Worm (Caenorhabditis elegans) whole organism, L2 larva: ENCODE results near the gene ZK899.7.

Experiments
- C34F6.9 ChIP-seq: fragments of 150-350 bp; optimal IDR thresholded peaks from 2 replicates; lab custom pipeline; 2014; ENCODE audit warnings: missing biosample characterization, missing genetic modification characterization
- F13H6.1 ChIP-seq: sonication (generic microtip); optimal IDR thresholded peaks from 2 replicates; lab custom pipeline; 2016; ENCODE audit warnings: missing genetic modification characterization, missing compliant biosample characterization
- R02D3.7 ChIP-seq: fragments of 150-350 bp; optimal IDR thresholded peaks from 2 replicates; lab custom pipeline; 2014; ENCODE audit warnings: missing biosample characterization, missing genetic modification characterization
- ZK546.5 ChIP-seq: sonication (generic microtip); optimal IDR thresholded peaks from 2 replicates; lab custom pipeline; 2017; ENCODE audit warnings: missing biosample characterization, missing genetic modification characterization
- alr-1 ChIP-seq: fragments of 150-350 bp; optimal IDR thresholded peaks from 2 replicates; lab custom pipeline; 2014; ENCODE audit warnings: missing biosample characterization, missing genetic modification characterization
- ama-1 ChIP-seq: fragments of 150-350 bp; optimal IDR thresholded peaks from 2 replicates; lab custom pipeline; 2018; ENCODE audit warnings: inconsistent platforms
- blmp-1 ChIP-seq: sonication (generic microtip); optimal IDR thresholded peaks from 2 replicates; lab custom pipeline; 2017; ENCODE audit warnings: missing genetic modification characterization, mild to moderate bottlenecking, missing compliant biosample characterization, antibody characterized with exemption, moderate library complexity; ENCODE audit not compliant: insufficient read depth
- ceh-16 ChIP-seq: fragments of 150-350 bp; optimal IDR thresholded peaks from 2 replicates; lab custom pipeline; 2014; ENCODE audit warnings: missing biosample characterization, missing genetic modification characterization
- egl-27 ChIP-seq: sonication (generic microtip); optimal IDR thresholded peaks from 3 replicates; lab custom pipeline; 2017; ENCODE audit warnings: missing biosample characterization, missing genetic modification reagents, missing genetic modification characterization
- elt-3 ChIP-seq: sonication (generic microtip); optimal IDR thresholded peaks from 2 replicates; lab custom pipeline; 2017; ENCODE audit warnings: missing biosample characterization, missing genetic modification characterization
- gmeb-1 ChIP-seq: fragments of 150-350 bp; optimal IDR thresholded peaks from 2 replicates; lab custom pipeline; 2014; ENCODE audit warnings: missing biosample characterization, missing genetic modification characterization
- lin-11 ChIP-seq: fragments of 150-350 bp; sonication (generic microtip); optimal IDR thresholded peaks from 2 replicates; lab custom pipeline; 2014; ENCODE audit warnings: missing biosample characterization, missing genetic modification characterization, inconsistent platforms, mixed read lengths
- lin-39 ChIP-seq: fragments of 150-350 bp; optimal IDR thresholded peaks from 2 replicates; lab custom pipeline; 2014; ENCODE audit warnings: missing biosample characterization, missing genetic modification reagents, missing genetic modification characterization
- lsy-2 ChIP-seq, 2 experiments: fragments of 150-350 bp in 1 of 2; sonication (generic microtip) in 1 of 2; optimal IDR thresholded peaks; 2 replicates each; lab custom pipeline; 2014 to 2017; ENCODE audit warnings: missing biosample characterization in 2 of 2, missing genetic modification characterization in 2 of 2
- mab-5 ChIP-seq: fragments of 150-350 bp; optimal IDR thresholded peaks from 2 replicates; lab custom pipeline; 2014; ENCODE audit warnings: missing biosample characterization, missing genetic modification characterization
- mbf-1 ChIP-seq: sonication (generic microtip); optimal IDR thresholded peaks from 2 replicates; lab custom pipeline; 2017; ENCODE audit warnings: missing biosample characterization, missing genetic modification characterization
- mdl-1 ChIP-seq, 2 experiments: fragments of 150-350 bp in 1 of 2; sonication (generic microtip) in 1 of 2; optimal IDR thresholded peaks; 2 replicates each; lab custom pipeline; 2017; ENCODE audit warnings: missing biosample characterization in 2 of 2, missing genetic modification characterization in 2 of 2
- nhr-10 ChIP-seq: sonication (generic microtip); optimal IDR thresholded peaks from 2 replicates; lab custom pipeline; 2017; ENCODE audit warnings: missing biosample characterization, missing genetic modification characterization
- nhr-129 ChIP-seq: fragments of 150-350 bp; optimal IDR thresholded peaks from 2 replicates; lab custom pipeline; 2014; ENCODE audit warnings: missing biosample characterization, missing genetic modification characterization
- nhr-21 ChIP-seq: fragments of 150-350 bp; optimal IDR thresholded peaks from 2 replicates; lab custom pipeline; 2014; ENCODE audit warnings: missing biosample characterization, missing genetic modification characterization
- nhr-23 ChIP-seq: fragments of 150-350 bp; optimal IDR thresholded peaks from 2 replicates; lab custom pipeline; 2014; ENCODE audit warnings: missing biosample characterization, missing genetic modification reagents, missing genetic modification characterization
- nhr-237 ChIP-seq: fragments of 150-350 bp; optimal IDR thresholded peaks from 2 replicates; lab custom pipeline; 2014; ENCODE audit warnings: missing biosample characterization, missing genetic modification characterization
- nhr-25 ChIP-seq: fragments of 150-350 bp; sonication (generic microtip); optimal IDR thresholded peaks from 3 replicates; lab custom pipeline; 2014; ENCODE audit warnings: missing biosample characterization, missing genetic modification characterization
- nhr-6 ChIP-seq: fragments of 150-350 bp; optimal IDR thresholded peaks from 2 replicates; lab custom pipeline; 2014; ENCODE audit warnings: missing biosample characterization, missing genetic modification characterization
- peb-1 ChIP-seq: fragments of 150-350 bp; optimal IDR thresholded peaks from 2 replicates; lab custom pipeline; 2014; ENCODE audit warnings: missing biosample characterization, missing genetic modification characterization
- skn-1 ChIP-seq: sonication (generic microtip); optimal IDR thresholded peaks from 2 replicates; lab custom pipeline; 2017; ENCODE audit warnings: missing biosample characterization, missing genetic modification characterization
- sma-3 ChIP-seq: sonication (generic microtip); optimal IDR thresholded peaks from 2 replicates; lab custom pipeline; 2016; ENCODE audit warnings: missing genetic modification reagents, missing genetic modification characterization, missing compliant biosample characterization
- sma-9 ChIP-seq, 2 experiments: fragments of 150-350 bp in 1 of 2; sonication (generic microtip) in 1 of 2; optimal IDR thresholded peaks; 2 replicates each; lab custom pipeline; 2014 to 2016; ENCODE audit warnings: missing genetic modification characterization in 2 of 2, mild to moderate bottlenecking in 1 of 2, missing biosample characterization in 1 of 2, missing compliant biosample characterization in 1 of 2, missing genetic modification reagents in 1 of 2, moderate library complexity in 1 of 2
- snpc-4 ChIP-seq: fragments of 150-350 bp; optimal IDR thresholded peaks from 2 replicates; lab custom pipeline; 2014; ENCODE audit warnings: missing biosample characterization, missing genetic modification characterization
- unc-39 ChIP-seq: fragments of 150-350 bp; optimal IDR thresholded peaks from 2 replicates; lab custom pipeline; 2014; ENCODE audit warnings: missing biosample characterization, missing genetic modification characterization
- unc-62 ChIP-seq: fragments of 150-350 bp; optimal IDR thresholded peaks from 2 replicates; lab custom pipeline; 2014; ENCODE audit warnings: missing biosample characterization, missing genetic modification reagents, missing genetic modification characterization
- zag-1 ChIP-seq: fragments of 150-350 bp; optimal IDR thresholded peaks from 2 replicates; lab custom pipeline; 2014; ENCODE audit warnings: missing biosample characterization, missing genetic modification characterization
- ztf-1 ChIP-seq: fragments of 200-800 bp; sonication (Bioruptor generic); conservative IDR thresholded peaks from 2 replicates; pipeline ENCODE4 v1.3.6; 2022; ENCODE audit warnings: missing genetic modification characterization, missing compliant biosample characterization
- ztf-11 ChIP-seq: sonication (generic microtip); optimal IDR thresholded peaks from 2 replicates; lab custom pipeline; 2017; ENCODE audit warnings: missing biosample characterization, missing genetic modification characterization
- ztf-4 ChIP-seq: fragments of 150-350 bp; optimal IDR thresholded peaks from 2 replicates; lab custom pipeline; 2014; ENCODE audit warnings: missing biosample characterization, missing genetic modification characterization

The ZK899.7 gene

ce11 chrX:9449330-9449729, at the start of gene ZK899.7:
ZK899.7 (minus strand) TSS chrX:9449430.
- no peak for TF ChIP-seq gmeb-1 (tag; lab: Kevin White, UChicago)
- no peak for TF ChIP-seq nhr-23
- TF ChIP-seq elt-3 (tag; lab: Kevin White, UChicago), result no peak
- no peak for TF ChIP-seq unc-62 (GFP tag; lab: Kevin White, UChicago)
- TF ChIP-seq ceh-16 (tag; lab: Kevin White, UChicago), result no peak
- TF ChIP-seq mab-5, result no peak
- TF ChIP-seq nhr-10 (tag; lab: Kevin White, UChicago), result no peak
- TF ChIP-seq nhr-129, result no peak
- TF ChIP-seq nhr-25, result no peak
- TF ChIP-seq ztf-4 (tag; lab: Kevin White, UChicago), result no peak
- TF ChIP-seq mbf-1 (tag; lab: Kevin White, UChicago), result no peak
- TF ChIP-seq nhr-21 (tag; lab: Kevin White, UChicago), result no peak
- no peak for TF ChIP-seq blmp-1 (tag; lab: Kevin White, UChicago)
- TF ChIP-seq nhr-237 (tag; lab: Kevin White, UChicago), result no peak

- no peak for TF ChIP-seq sma-9 (GFP tag; optimal IDR thresholded peaks at IDR 0.05; lab: Kevin White, UChicago)
- TF ChIP-seq sma-9 (tag; optimal IDR thresholded peaks at IDR 0.05; lab: Kevin White, UChicago), result no peak
- TF ChIP-seq nhr-23, result no peak
- TF ChIP-seq R02D3.7 (tag; lab: Kevin White, UChicago), result no peak
- TF ChIP-seq gmeb-1 (tag; lab: Kevin White, UChicago), result no peak
Measured at ce11 chrX:9494661-9495060, 45.4 kb upstream of the ZK899.7 start.

ce11 chrX:9491439-9491838, 42.2 kb upstream of the ZK899.7 start:
- TF ChIP-seq lin-39 (tag; lab: Kevin White, UChicago) (no peak), sma-3 (GFP tag; lab: Kevin White, UChicago) (peak; percentile 52), peb-1 (tag; lab: Kevin White, UChicago) (no peak), ztf-4 (tag; lab: Kevin White, UChicago) (no peak), nhr-6 (tag; lab: Kevin White, UChicago) (no peak), sma-9 (GFP tag; optimal IDR thresholded peaks at IDR 0.05; lab: Kevin White, UChicago) (peak; percentile 51), sma-9 (tag; optimal IDR thresholded peaks at IDR 0.05; lab: Kevin White, UChicago) (no peak)

- TF ChIP-seq R02D3.7 (tag; lab: Kevin White, UChicago), result no peak
- TF ChIP-seq skn-1, result no peak
- no peak for TF ChIP-seq F13H6.1
- TF ChIP-seq nhr-129, result no peak
- no peak for TF ChIP-seq egl-27
- TF ChIP-seq unc-62 (GFP tag; lab: Kevin White, UChicago), result no peak
- TF ChIP-seq mdl-1 (tag; optimal IDR thresholded peaks at IDR 0.05; lab: Kevin White, UChicago), result no peak
- peak; percentile 4 for TF ChIP-seq blmp-1 (tag; lab: Kevin White, UChicago)
- TF ChIP-seq ztf-1 (GFP tag; lab: Robert Waterston, UW), result no peak
- TF ChIP-seq nhr-21 (tag; lab: Kevin White, UChicago), result peak; percentile 31
- peak; percentile 47 for TF ChIP-seq sma-9 (GFP tag; optimal IDR thresholded peaks at IDR 0.05; lab: Kevin White, UChicago)
- TF ChIP-seq sma-9 (tag; optimal IDR thresholded peaks at IDR 0.05; lab: Kevin White, UChicago), result no peak
- no peak for TF ChIP-seq snpc-4 (tag; lab: Kevin White, UChicago)
- TF ChIP-seq lsy-2 (tag; optimal IDR thresholded peaks at IDR 0.05; lab: Kevin White, UChicago), result no peak
- TF ChIP-seq sma-3 (GFP tag; lab: Kevin White, UChicago), result peak; percentile 22
- TF ChIP-seq ama-1, result no peak
- TF ChIP-seq unc-39 (tag; lab: Kevin White, UChicago), result no peak
- no peak for TF ChIP-seq ztf-11
- no peak for TF ChIP-seq mab-5
- no peak for TF ChIP-seq nhr-25
- no peak for TF ChIP-seq ZK546.5 (tag; lab: Kevin White, UChicago)
- no peak for TF ChIP-seq lin-11 (tag; lab: Kevin White, UChicago)
Measured at ce11 chrX:9489578-9489977, 40.3 kb upstream of the ZK899.7 start.

ce11 chrX:9486160-9486559, 36.9 kb upstream of the ZK899.7 start:
- TF ChIP-seq F13H6.1 (no peak), C34F6.9 (tag; lab: Kevin White, UChicago) (no peak), zag-1 (tag; lab: Kevin White, UChicago) (no peak), nhr-23 (no peak), alr-1 (tag; lab: Kevin White, UChicago) (no peak), elt-3 (tag; lab: Kevin White, UChicago) (no peak), egl-27 (no peak), ZK546.5 (tag; lab: Kevin White, UChicago) (no peak), lin-11 (tag; lab: Kevin White, UChicago) (no peak)
